Fruit fly (Drosophila melanogaster) whole organism, prepupa: ENCODE results near the gene pyd.

Experiments used
- CG10631 ChIP-seq: fragments of 200-800 bp; sonication (Bioruptor generic); optimal IDR thresholded peaks from 2 replicates; lab custom pipeline; 2016; ENCODE audit warnings: missing biosample characterization, missing genetic modification characterization
- CG10669 ChIP-seq: fragments of 200-800 bp; sonication (Bioruptor generic); optimal IDR thresholded peaks from 3 replicates; lab custom pipeline; 2018; ENCODE audit warnings: missing biosample characterization, mild to moderate bottlenecking, missing genetic modification characterization, moderate library complexity
- CG15336 ChIP-seq: fragments of 200-800 bp; sonication (Bioruptor generic); IDR thresholded peaks from 2 replicates; pipeline ENCODE4 v1.3.6; 2022; ENCODE audit warnings: missing biosample characterization, missing genetic modification characterization
- CG1621 ChIP-seq: fragments of 200-800 bp; sonication (Bioruptor generic); optimal IDR thresholded peaks from 3 replicates; lab custom pipeline; 2018; ENCODE audit warnings: missing biosample characterization, mild to moderate bottlenecking, missing genetic modification characterization
- CG3032 ChIP-seq: fragments of 200-800 bp; optimal IDR thresholded peaks from 2 replicates; lab custom pipeline; 2019; ENCODE audit warnings: missing biosample characterization, mild to moderate bottlenecking, missing genetic modification characterization, moderate library complexity
- CG32006 ChIP-seq: fragments of 200-800 bp; sonication (Bioruptor generic); optimal IDR thresholded peaks from 3 replicates; lab custom pipeline; 2017; ENCODE audit warnings: missing biosample characterization, mild to moderate bottlenecking, missing genetic modification characterization
- CG34406 ChIP-seq: fragments of 200-800 bp; sonication (Bioruptor generic); optimal IDR thresholded peaks from 3 replicates; lab custom pipeline; 2016; ENCODE audit warnings: missing biosample characterization, missing genetic modification characterization
- CG6276 ChIP-seq: fragments of 200-800 bp; sonication (Bioruptor generic); optimal IDR thresholded peaks from 2 replicates; lab custom pipeline; 2017; ENCODE audit warnings: missing biosample characterization, mild to moderate bottlenecking, missing genetic modification characterization
- CG6792 ChIP-seq: fragments of 200-800 bp; sonication (Bioruptor generic); optimal IDR thresholded peaks from 3 replicates; lab custom pipeline; 2016; ENCODE audit warnings: missing biosample characterization, missing genetic modification characterization
- CG8119 ChIP-seq: fragments of 200-800 bp; sonication (Bioruptor generic); IDR thresholded peaks from 3 replicates; pipeline ENCODE4 v1.3.6; 2022; ENCODE audit warnings: missing biosample characterization, missing genetic modification characterization
- CG8632 ChIP-seq: fragments of 200-800 bp; sonication (Bioruptor generic); optimal IDR thresholded peaks from 3 replicates; lab custom pipeline; 2016; ENCODE audit warnings: missing biosample characterization, missing genetic modification characterization
- Eip78C ChIP-seq: fragments of 200-800 bp; sonication (Bioruptor generic); peaks from one replicate; lab custom pipeline; 2016; ENCODE audit warnings: missing biosample characterization, missing genetic modification characterization
- Eip93F ChIP-seq: fragments of 200-800 bp; sonication (Bioruptor generic); optimal IDR thresholded peaks from 2 replicates; lab custom pipeline; 2016; ENCODE audit warnings: missing biosample characterization, mild to moderate bottlenecking, missing genetic modification characterization
- Ets21C ChIP-seq: fragments of 200-800 bp; sonication (Bioruptor generic); optimal IDR thresholded peaks from 3 replicates; lab custom pipeline; 2016; ENCODE audit warnings: missing biosample characterization, missing genetic modification characterization
- Ets96B ChIP-seq: fragments of 200-800 bp; optimal IDR thresholded peaks from 2 replicates; lab custom pipeline; 2019; ENCODE audit warnings: missing biosample characterization, mild to moderate bottlenecking, missing genetic modification characterization, moderate library complexity
- Gug ChIP-seq: fragments of 200-800 bp; sonication (Bioruptor generic); IDR thresholded peaks from 2 replicates; pipeline ENCODE4 v1.3.6; 2022; ENCODE audit warnings: missing biosample characterization, missing genetic modification characterization
- Hr38 ChIP-seq: sonication (Bioruptor generic); optimal IDR thresholded peaks from 2 replicates; lab custom pipeline; 2016; ENCODE audit warnings: missing biosample characterization, missing genetic modification characterization
- Hr39 ChIP-seq: fragments of 200-800 bp; sonication (Bioruptor generic); optimal IDR thresholded peaks from 2 replicates; lab custom pipeline; 2016; ENCODE audit warnings: missing biosample characterization, missing genetic modification characterization
- Hr4 ChIP-seq: fragments of 200-800 bp; sonication (Bioruptor generic); optimal IDR thresholded peaks from 3 replicates; lab custom pipeline; 2016; ENCODE audit warnings: missing biosample characterization, missing genetic modification characterization
- Lpt ChIP-seq: fragments of 200-800 bp; sonication (Bioruptor generic); optimal IDR thresholded peaks from 3 replicates; lab custom pipeline; 2016; ENCODE audit warnings: missing biosample characterization, missing genetic modification characterization
- Met ChIP-seq: fragments of 200-800 bp; sonication (Bioruptor generic); optimal IDR thresholded peaks from 3 replicates; lab custom pipeline; 2016; ENCODE audit warnings: missing biosample characterization, missing genetic modification characterization
- OdsH ChIP-seq: fragments of 200-800 bp; sonication (Bioruptor generic); optimal IDR thresholded peaks from 3 replicates; lab custom pipeline; 2016; ENCODE audit warnings: missing biosample characterization, missing genetic modification characterization
- Smox ChIP-seq: fragments of 200-800 bp; sonication (Bioruptor generic); optimal IDR thresholded peaks from 3 replicates; lab custom pipeline; 2016; ENCODE audit warnings: missing biosample characterization, missing genetic modification characterization
- Sox102F ChIP-seq: fragments of 200-800 bp; sonication (Bioruptor generic); optimal IDR thresholded peaks from 2 replicates; lab custom pipeline; 2016; ENCODE audit warnings: missing biosample characterization, mild to moderate bottlenecking, missing genetic modification characterization
- Sox14 ChIP-seq: fragments of 200-800 bp; sonication (Bioruptor generic); optimal IDR thresholded peaks from 3 replicates; lab custom pipeline; 2016; ENCODE audit warnings: missing biosample characterization, missing genetic modification characterization
- Sox15 ChIP-seq: fragments of 200-800 bp; sonication (Bioruptor generic); optimal IDR thresholded peaks from 3 replicates; lab custom pipeline; 2016; ENCODE audit warnings: missing biosample characterization, missing genetic modification characterization
- achi ChIP-seq: fragments of 200-800 bp; sonication (Bioruptor generic); optimal IDR thresholded peaks from 3 replicates; lab custom pipeline; 2016; ENCODE audit warnings: missing biosample characterization, missing genetic modification characterization
- acj6 ChIP-seq: fragments of 200-800 bp; sonication (Bioruptor generic); optimal IDR thresholded peaks from 3 replicates; lab custom pipeline; 2016; ENCODE audit warnings: missing biosample characterization, missing genetic modification characterization
- cyc ChIP-seq: fragments of 200-800 bp; sonication (Bioruptor generic); optimal IDR thresholded peaks from 3 replicates; lab custom pipeline; 2016; ENCODE audit warnings: missing biosample characterization, missing genetic modification characterization
- dac ChIP-seq: fragments of 200-800 bp; sonication (Bioruptor generic); optimal IDR thresholded peaks from 2 replicates; lab custom pipeline; 2017; ENCODE audit warnings: missing biosample characterization, mild to moderate bottlenecking, missing genetic modification characterization
- dsx ChIP-seq: fragments of 200-800 bp; optimal IDR thresholded peaks from 3 replicates; lab custom pipeline; 2019; ENCODE audit warnings: missing biosample characterization, mild to moderate bottlenecking, missing genetic modification characterization, moderate library complexity; ENCODE audit not compliant: poor library complexity, severe bottlenecking
- eg ChIP-seq: fragments of 200-800 bp; sonication (Bioruptor generic); IDR thresholded peaks from 3 replicates; pipeline ENCODE4 v1.3.6; 2022; ENCODE audit warnings: missing biosample characterization, missing genetic modification characterization
- esn ChIP-seq: fragments of 200-800 bp; sonication (Bioruptor generic); optimal IDR thresholded peaks from 2 replicates; lab custom pipeline; 2016; ENCODE audit warnings: missing biosample characterization, mild to moderate bottlenecking, missing genetic modification characterization, moderate library complexity
- fd59A ChIP-seq: fragments of 200-800 bp; sonication (Bioruptor generic); optimal IDR thresholded peaks from 2 replicates; lab custom pipeline; 2017; ENCODE audit warnings: missing biosample characterization, mild to moderate bottlenecking, missing genetic modification characterization, missing genetic modification reagents
- fkh ChIP-seq: fragments of 200-800 bp; sonication (Bioruptor generic); optimal IDR thresholded peaks from 3 replicates; lab custom pipeline; 2017; ENCODE audit warnings: missing biosample characterization, mild to moderate bottlenecking, missing genetic modification characterization, moderate library complexity
- lz ChIP-seq: fragments of 200-800 bp; sonication (Bioruptor generic); optimal IDR thresholded peaks from 3 replicates; lab custom pipeline; 2016; ENCODE audit warnings: missing biosample characterization, missing genetic modification characterization
- net ChIP-seq: fragments of 200-800 bp; sonication (Bioruptor generic); optimal IDR thresholded peaks from 3 replicates; lab custom pipeline; 2016; ENCODE audit warnings: missing biosample characterization, missing genetic modification characterization
- salr ChIP-seq, 2 experiments: fragments of 200-800 bp; sonication (Bioruptor generic); optimal IDR thresholded peaks; 3 replicates each; lab custom pipeline; 2016 to 2018; ENCODE audit warnings: missing biosample characterization in 2 of 2, missing genetic modification characterization in 2 of 2, mild to moderate bottlenecking in 1 of 2
- spab ChIP-seq: fragments of 200-800 bp; sonication (Bioruptor generic); optimal IDR thresholded peaks from 2 replicates; lab custom pipeline; 2017; ENCODE audit warnings: missing biosample characterization, mild to moderate bottlenecking, missing genetic modification characterization, missing genetic modification reagents
- ss ChIP-seq, 2 experiments: fragments of 200-800 bp; sonication (Bioruptor generic); optimal IDR thresholded peaks; 2 replicates in 1 of 2; 3 replicates in 1 of 2; lab custom pipeline; 2017 to 2018; ENCODE audit warnings: mild to moderate bottlenecking in 2 of 2, missing biosample characterization in 2 of 2, missing genetic modification characterization in 2 of 2, moderate library complexity in 1 of 2
- svp ChIP-seq: fragments of 200-800 bp; sonication (Bioruptor generic); peaks from one replicate; lab custom pipeline; 2016; ENCODE audit warnings: missing biosample characterization, missing genetic modification characterization

The pyd gene

dm6 chr3R:8875754-8876153 lies 55.9 kb downstream of the pyd start (continued):
- TF ChIP-seq ss (GFP tag; optimal IDR thresholded peaks at IDR 0.05; lab: Kevin White, UChicago) (no peak), CG15336 (GFP tag; lab: Robert Waterston, UW) (peak; percentile 51; the same call in 1 of the 2 replicates), spab (no peak), Lpt (GFP tag; lab: Kevin White, UChicago) (no peak), Hr38 (GFP tag; lab: Kevin White, UChicago) (no peak), fd59A (GFP tag; lab: Kevin White, UChicago) (no peak), Sox15 (GFP tag; lab: Kevin White, UChicago) (no peak)

DNA sequence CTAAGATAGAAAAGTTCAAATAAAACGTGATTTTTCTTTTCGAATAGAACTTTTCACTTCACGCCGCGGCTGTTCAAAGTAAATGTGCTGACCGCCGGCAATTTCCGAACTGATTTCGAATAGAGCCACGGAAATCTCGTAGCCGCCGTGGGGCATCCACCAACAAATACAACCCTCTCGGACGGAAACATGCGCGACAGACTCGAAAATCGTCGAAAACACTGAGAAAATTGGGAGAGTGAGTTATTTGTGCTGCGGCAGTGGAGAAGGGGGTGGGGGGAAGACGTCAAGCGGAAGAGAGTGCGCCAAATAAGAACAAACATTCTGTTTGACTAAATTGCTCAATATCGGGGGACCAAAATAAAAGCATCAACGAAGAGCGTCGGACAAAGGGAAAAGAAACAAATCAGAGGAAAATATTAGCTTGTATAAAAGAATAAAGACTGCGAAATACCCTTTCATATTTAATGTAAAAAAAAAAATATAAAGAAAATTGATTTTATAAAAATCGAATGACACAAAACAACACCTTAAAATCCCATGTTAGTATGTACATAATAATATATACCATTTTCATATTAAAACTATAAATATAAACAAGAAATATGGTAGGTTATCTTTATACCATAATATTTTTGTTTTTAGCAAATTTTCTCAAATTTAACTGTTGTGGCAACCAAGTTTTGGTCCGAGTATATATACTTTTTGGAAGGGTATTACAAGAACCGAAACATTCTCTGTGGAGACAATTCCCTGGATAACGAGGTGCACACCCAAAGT lies 64.2 kb downstream of the pyd start:
- TF ChIP-seq achi (GFP tag; lab: Kevin White, UChicago) (peak; percentile 33), Hr4 (GFP tag; lab: Kevin White, UChicago) (peak; percentile 12), net (no peak), esn (GFP tag; lab: Kevin White, UChicago) (peak; percentile 30), Sox14 (GFP tag; lab: Kevin White, UChicago) (no peak), salr (GFP tag; optimal IDR thresholded peaks at IDR 0.05; lab: Kevin White, UChicago) (peak in 1 of 2 experiments; percentile 21), CG15336 (GFP tag; lab: Robert Waterston, UW) (peak; percentile 42), CG8632 (GFP tag; lab: Kevin White, UChicago) (peak; percentile 15), CG6276 (GFP tag; lab: Kevin White, UChicago) (peak; percentile 14), acj6 (GFP tag; lab: Kevin White, UChicago) (peak; percentile 47), CG3032 (tag; lab: Kevin White, UChicago) (no peak), Sox102F (no peak), Eip78C (peak; percentile 58), Hr39 (no peak), CG32006 (GFP tag; lab: Kevin White, UChicago) (peak; percentile 38), Ets96B (tag; lab: Kevin White, UChicago) (peak; percentile 5), OdsH (GFP tag; lab: Kevin White, UChicago) (peak; percentile 36), CG10631 (GFP tag; lab: Kevin White, UChicago) (peak; percentile 49), CG34406 (GFP tag; lab: Kevin White, UChicago) (peak; percentile 31), svp (GFP tag; lab: Kevin White, UChicago) (peak; percentile 14)

- no peak for TF ChIP-seq OdsH (GFP tag; lab: Kevin White, UChicago)
- no peak for TF ChIP-seq CG6276 (GFP tag; lab: Kevin White, UChicago)
- no peak for TF ChIP-seq Sox15 (GFP tag; lab: Kevin White, UChicago)
- no peak for TF ChIP-seq Ets21C (GFP tag; lab: Kevin White, UChicago)
- no peak for TF ChIP-seq fkh (GFP tag; lab: Kevin White, UChicago)
- TF ChIP-seq CG8119, result no peak
- no peak for TF ChIP-seq Eip93F (GFP tag; lab: Kevin White, UChicago)
- TF ChIP-seq salr (GFP tag; optimal IDR thresholded peaks at IDR 0.05; lab: Kevin White, UChicago), result no peak
- TF ChIP-seq Met, result no peak
- no peak for TF ChIP-seq ss (GFP tag; optimal IDR thresholded peaks at IDR 0.05; lab: Kevin White, UChicago)
- no peak for TF ChIP-seq eg (GFP tag; lab: Robert Waterston, UW)
- TF ChIP-seq achi (GFP tag; lab: Kevin White, UChicago), result no peak
- TF ChIP-seq CG15336 (GFP tag; lab: Robert Waterston, UW), result no peak
Measured at dm6 chr3R:8865031-8865430, 66.7 kb downstream of the pyd start.

DNA sequence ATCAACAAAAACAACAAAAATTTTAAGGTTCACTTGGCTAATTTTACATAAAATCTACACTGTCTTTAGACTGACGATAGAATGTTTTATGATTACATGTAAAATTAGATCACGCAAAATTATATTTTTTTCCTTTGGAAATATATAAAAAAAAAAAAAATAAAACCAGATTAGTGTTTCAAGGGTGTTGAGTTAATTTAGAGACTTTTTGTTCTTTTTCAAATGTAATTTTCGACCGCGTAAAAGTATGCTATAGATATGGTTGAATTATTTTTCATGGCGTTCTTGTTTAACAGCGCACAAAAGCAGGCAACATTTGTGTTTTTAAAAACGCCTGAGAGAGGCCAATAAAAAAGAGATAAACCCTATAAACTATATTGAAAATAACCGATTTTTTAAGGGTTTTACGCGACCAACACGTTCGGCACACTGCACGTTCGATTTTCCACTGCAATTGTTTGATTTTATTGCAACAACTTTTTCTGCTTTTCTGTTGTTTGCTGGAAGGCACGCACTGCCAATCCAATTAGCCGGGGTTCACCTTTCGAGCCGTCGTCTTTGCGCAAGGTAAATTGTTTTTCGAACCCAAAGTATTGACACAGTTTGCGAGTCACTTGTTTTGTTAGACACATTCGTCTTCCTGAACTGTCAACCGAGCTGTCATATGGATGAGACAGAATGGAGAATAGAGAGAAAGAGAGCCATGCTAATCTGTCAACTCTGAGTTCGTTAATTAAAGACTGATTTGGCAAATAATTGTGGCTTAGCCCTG lies 68.4 kb downstream of the pyd start:
- TF ChIP-seq salr (GFP tag; optimal IDR thresholded peaks at IDR 0.05; lab: Kevin White, UChicago) (no peak), CG15336 (GFP tag; lab: Robert Waterston, UW) (no peak), cyc (GFP tag; lab: Kevin White, UChicago) (no peak), fkh (GFP tag; lab: Kevin White, UChicago) (peak; percentile 57), Smox (GFP tag; lab: Kevin White, UChicago) (no peak), dac (GFP tag; lab: Kevin White, UChicago) (no peak), Sox102F (no peak), CG6792 (GFP tag; lab: Kevin White, UChicago) (no peak), CG8632 (GFP tag; lab: Kevin White, UChicago) (no peak), CG10669 (GFP tag; lab: Kevin White, UChicago) (no peak), Ets96B (tag; lab: Kevin White, UChicago) (peak; percentile 11), ss (GFP tag; optimal IDR thresholded peaks at IDR 0.05; lab: Kevin White, UChicago) (peak; percentile 34 to 35), lz (GFP tag; lab: Kevin White, UChicago) (no peak), spab (no peak), Sox14 (GFP tag; lab: Kevin White, UChicago) (no peak), CG3032 (tag; lab: Kevin White, UChicago) (no peak), Hr4 (GFP tag; lab: Kevin White, UChicago) (no peak), Gug (GFP tag; lab: Robert Waterston, UW) (no peak), dsx (GFP tag; lab: Kevin White, UChicago) (peak; percentile 49), CG1621 (no peak)
